Worm (Caenorhabditis elegans) whole organism, L1 larva: ENCODE data around the gene F35D11.3.

Experiments
- C16A3.4 ChIP-seq: fragments of 150-350 bp; optimal IDR thresholded peaks from 2 replicates; lab custom pipeline; 2014; ENCODE audit warnings: missing biosample characterization, missing genetic modification characterization
- F16B12.6 ChIP-seq: fragments of 150-350 bp; optimal IDR thresholded peaks from 2 replicates; lab custom pipeline; 2014; ENCODE audit warnings: missing biosample characterization, missing genetic modification characterization
- Y116A8C.19 ChIP-seq: sonication (generic microtip); optimal IDR thresholded peaks from 2 replicates; lab custom pipeline; 2016; ENCODE audit warnings: missing compliant biosample characterization, missing genetic modification characterization, borderline replicate concordance
- aha-1 ChIP-seq: fragments of 150-350 bp; optimal IDR thresholded peaks from 2 replicates; lab custom pipeline; 2014; ENCODE audit warnings: missing biosample characterization, missing genetic modification characterization
- blmp-1 ChIP-seq: fragments of 150-350 bp; optimal IDR thresholded peaks from 2 replicates; lab custom pipeline; 2014; ENCODE audit warnings: missing biosample characterization, missing genetic modification characterization
- ceh-82 ChIP-seq, 3 experiments: fragments of 150-350 bp in 1 of 3; sonication (generic microtip) in 2 of 3; optimal IDR thresholded peaks; 2 replicates each; lab custom pipeline; 2014 to 2017; ENCODE audit warnings: missing biosample characterization in 3 of 3, missing genetic modification characterization in 3 of 3
- dsc-1 ChIP-seq: sonication (generic microtip); optimal IDR thresholded peaks from 2 replicates; lab custom pipeline; 2016; ENCODE audit warnings: mild to moderate bottlenecking, missing genetic modification characterization, missing compliant biosample characterization
- efl-1 ChIP-seq, 4 experiments: fragments of 150-350 bp; optimal IDR thresholded peaks in 3 of 4; peaks in 1 of 4; 1 replicate in 1 of 4; 2 replicates in 3 of 4; lab custom pipeline; 2014; ENCODE audit warnings: missing biosample characterization in 2 of 4, missing genetic modification characterization in 2 of 4, missing genetic modification reagents in 2 of 4
- egl-13 ChIP-seq: sonication (generic microtip); optimal IDR thresholded peaks from 2 replicates; lab custom pipeline; 2016; ENCODE audit warnings: missing genotype, missing genetic modification reagents, missing genetic modification characterization, missing compliant biosample characterization
- elt-2 ChIP-seq: sonication (generic microtip); optimal IDR thresholded peaks from 2 replicates; lab custom pipeline; 2016; ENCODE audit warnings: missing genetic modification characterization, mild to moderate bottlenecking, inconsistent platforms, missing compliant biosample characterization, missing genetic modification reagents
- fkh-4 ChIP-seq: sonication (generic microtip); optimal IDR thresholded peaks from 2 replicates; lab custom pipeline; 2016; ENCODE audit warnings: missing compliant biosample characterization, missing genetic modification characterization, borderline replicate concordance
- grh-1 ChIP-seq: fragments of 200-800 bp; sonication (Bioruptor generic); IDR thresholded peaks from 2 replicates; pipeline ENCODE4 v1.3.6; 2022; ENCODE audit warnings: missing genetic modification reagents, missing genetic modification characterization, missing compliant biosample characterization
- hlh-4 ChIP-seq: sonication (generic microtip); optimal IDR thresholded peaks from 2 replicates; lab custom pipeline; 2016; ENCODE audit warnings: mild to moderate bottlenecking, missing genetic modification characterization, missing compliant biosample characterization
- irx-1 ChIP-seq: sonication (generic microtip); optimal IDR thresholded peaks from 2 replicates; lab custom pipeline; 2016; ENCODE audit warnings: missing genetic modification characterization, missing compliant biosample characterization
- isw-1 ChIP-seq: fragments of 200-800 bp; sonication (Bioruptor generic); IDR thresholded peaks from 2 replicates; pipeline ENCODE4 v1.3.6; 2022; ENCODE audit warnings: missing genetic modification characterization, missing compliant biosample characterization
- lin-13 ChIP-seq: fragments of 150-350 bp; optimal IDR thresholded peaks from 2 replicates; lab custom pipeline; 2014; ENCODE audit warnings: missing biosample characterization, missing genetic modification reagents, missing genetic modification characterization
- lin-14 ChIP-seq: fragments of 200-800 bp; sonication (Bioruptor generic); optimal IDR thresholded peaks from 2 replicates; lab custom pipeline; 2018; ENCODE audit warnings: mild to moderate bottlenecking, missing genetic modification characterization, moderate library complexity, missing compliant biosample characterization
- lin-35 ChIP-seq, 2 experiments: fragments of 150-350 bp; optimal IDR thresholded peaks; 2 replicates each; lab custom pipeline; 2014; ENCODE audit warnings: missing biosample characterization in 2 of 2, missing genetic modification characterization in 2 of 2, missing genetic modification reagents in 2 of 2
- lir-3 ChIP-seq: sonication (generic microtip); optimal IDR thresholded peaks from 2 replicates; lab custom pipeline; 2016; ENCODE audit warnings: mild to moderate bottlenecking, missing genetic modification characterization, moderate library complexity, missing compliant biosample characterization; ENCODE audit not compliant: poor library complexity
- mab-9 ChIP-seq: fragments of 200-800 bp; sonication (Bioruptor generic); IDR thresholded peaks from 2 replicates; pipeline ENCODE4 v1.3.6; 2022; ENCODE audit warnings: missing genetic modification reagents, missing genetic modification characterization, missing compliant biosample characterization
- mdl-1 ChIP-seq, 2 experiments: fragments of 150-350 bp; optimal IDR thresholded peaks; 2 replicates each; lab custom pipeline; 2014 to 2017; ENCODE audit warnings: missing biosample characterization in 2 of 2, missing genetic modification characterization in 2 of 2, inconsistent platforms in 1 of 2
- nhr-19 ChIP-seq: fragments of 200-800 bp; sonication (Bioruptor generic); conservative IDR thresholded peaks from 2 replicates; pipeline ENCODE4 v1.3.6; 2022; ENCODE audit warnings: missing genetic modification characterization, missing compliant biosample characterization
- nhr-237 ChIP-seq: fragments of 150-350 bp; optimal IDR thresholded peaks from 2 replicates; lab custom pipeline; 2014; ENCODE audit warnings: missing biosample characterization, missing genetic modification characterization
- nhr-28 ChIP-seq: fragments of 150-350 bp; optimal IDR thresholded peaks from 2 replicates; lab custom pipeline; 2014; ENCODE audit warnings: missing biosample characterization, missing genetic modification characterization
- nhr-47 ChIP-seq: sonication (generic microtip); optimal IDR thresholded peaks from 2 replicates; lab custom pipeline; 2016; ENCODE audit warnings: mild to moderate bottlenecking, missing genetic modification characterization, moderate library complexity, missing compliant biosample characterization
- nhr-71 ChIP-seq: sonication (generic microtip); optimal IDR thresholded peaks from 2 replicates; lab custom pipeline; 2016; ENCODE audit warnings: mild to moderate bottlenecking, missing genetic modification characterization, moderate library complexity, missing compliant biosample characterization
- nhr-76 ChIP-seq: sonication (generic microtip); optimal IDR thresholded peaks from 2 replicates; lab custom pipeline; 2017; ENCODE audit warnings: missing biosample characterization, missing genetic modification characterization
- nhr-84 ChIP-seq: sonication (generic microtip); optimal IDR thresholded peaks from 2 replicates; lab custom pipeline; 2017; ENCODE audit warnings: missing biosample characterization, missing genetic modification characterization
- skn-1 ChIP-seq: fragments of 150-350 bp; optimal IDR thresholded peaks from 2 replicates; lab custom pipeline; 2014; ENCODE audit warnings: missing biosample characterization, missing genetic modification characterization
- snu-23 ChIP-seq: sonication (generic microtip); optimal IDR thresholded peaks from 2 replicates; lab custom pipeline; 2016; ENCODE audit warnings: missing genetic modification characterization, missing compliant biosample characterization
- sox-4 ChIP-seq: sonication (generic microtip); optimal IDR thresholded peaks from 2 replicates; lab custom pipeline; 2016; ENCODE audit warnings: missing genetic modification characterization, missing compliant biosample characterization
- sup-37 ChIP-seq: fragments of 200-800 bp; sonication (Bioruptor generic); optimal IDR thresholded peaks from 2 replicates; lab custom pipeline; 2018; ENCODE audit warnings: mild to moderate bottlenecking, missing genetic modification characterization, missing compliant biosample characterization
- unc-130 ChIP-seq: fragments of 150-350 bp; optimal IDR thresholded peaks from 2 replicates; lab custom pipeline; 2017; ENCODE audit warnings: missing biosample characterization, missing genetic modification characterization, inconsistent platforms
- unc-30 ChIP-seq: sonication (generic microtip); optimal IDR thresholded peaks from 2 replicates; lab custom pipeline; 2017; ENCODE audit warnings: missing biosample characterization, missing genetic modification characterization
- unc-62 ChIP-seq: fragments of 150-350 bp; optimal IDR thresholded peaks from 2 replicates; lab custom pipeline; 2014; ENCODE audit warnings: missing biosample characterization, missing genetic modification reagents, missing genetic modification characterization
- unc-98 ChIP-seq: fragments of 200-800 bp; sonication (Bioruptor generic); IDR thresholded peaks from 2 replicates; pipeline ENCODE4 v1.3.6; 2022; ENCODE audit warnings: missing genetic modification characterization, missing compliant biosample characterization
- xbp-1 ChIP-seq: sonication (generic microtip); optimal IDR thresholded peaks from 2 replicates; lab custom pipeline; 2016; ENCODE audit warnings: missing genetic modification characterization, missing compliant biosample characterization
- zag-1 ChIP-seq: fragments of 150-350 bp; optimal IDR thresholded peaks from 2 replicates; lab custom pipeline; 2014; ENCODE audit warnings: missing biosample characterization, missing genetic modification characterization
- ztf-11 ChIP-seq, 2 experiments: sonication (generic microtip); optimal IDR thresholded peaks; 2 replicates each; lab custom pipeline; 2016 to 2017; ENCODE audit warnings: missing genetic modification characterization in 2 of 2, missing biosample characterization in 1 of 2, missing compliant biosample characterization in 1 of 2
- ztf-4 ChIP-seq: fragments of 150-350 bp; optimal IDR thresholded peaks from 2 replicates; lab custom pipeline; 2014; ENCODE audit warnings: missing biosample characterization, missing genetic modification characterization

F35D11.3 gene

DNA sequence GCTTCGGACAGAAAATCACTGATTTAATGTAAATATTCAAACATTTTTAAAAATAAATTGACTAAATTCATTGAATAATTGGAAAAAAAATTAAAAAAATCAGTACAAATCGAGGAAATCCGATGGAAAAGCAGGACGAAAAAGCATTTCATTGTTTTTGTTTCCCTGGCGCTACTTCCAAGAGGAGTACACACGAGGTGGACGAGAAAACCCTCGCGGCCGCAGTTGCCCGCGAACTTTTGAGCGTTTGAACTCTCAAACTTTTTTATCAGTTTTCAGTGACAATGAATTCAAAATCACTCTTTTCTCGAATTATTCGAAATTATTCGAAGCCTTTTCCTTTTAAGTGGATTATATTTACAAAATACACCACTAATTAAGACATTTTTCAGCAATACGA lies 5.1 kb upstream of the F35D11.3 start, which contains the start of gene F35D11.4 (continued):
- TF ChIP-seq sup-37 (GFP tag; lab: Kevin White, UChicago) (peak; percentile 62), F16B12.6 (peak; percentile 42), mdl-1 (tag; optimal IDR thresholded peaks at IDR 0.05; lab: Kevin White, UChicago) (peak in 1 of 2 experiments; percentile 67), mab-9 (GFP tag; lab: Robert Waterston, UW) (peak; percentile 45; the same call in 1 of the 2 replicates), unc-62 (GFP tag; lab: Kevin White, UChicago) (no peak), dsc-1 (peak; percentile 84), C16A3.4 (tag; lab: Kevin White, UChicago) (peak; percentile 60), egl-13 (peak; percentile 79), aha-1 (no peak), skn-1 (peak; percentile 5), blmp-1 (peak; percentile 61), nhr-47 (peak; percentile 89), xbp-1 (tag; lab: Kevin White, UChicago) (peak; percentile 85), elt-2 (tag; lab: Kevin White, UChicago) (peak; percentile 90), zag-1 (tag; lab: Kevin White, UChicago) (no peak), sox-4 (tag; lab: Kevin White, UChicago) (peak; percentile 88), grh-1 (GFP tag; lab: Robert Waterston, UW) (peak; percentile 66), nhr-19 (peak; percentile 84), ztf-11 (tag; optimal IDR thresholded peaks at IDR 0.05; lab: Kevin White, UChicago) (peak in 1 of 2 experiments; percentile 89), nhr-71 (peak; percentile 90), nhr-237 (tag; lab: Kevin White, UChicago) (no peak), nhr-76 (tag; lab: Kevin White, UChicago) (no peak), Y116A8C.19 (tag; lab: Kevin White, UChicago) (peak; percentile 49), ztf-4 (tag; lab: Kevin White, UChicago) (peak; percentile 16), lin-13 (GFP tag; lab: Kevin White, UChicago) (peak; percentile 65), unc-98 (peak; percentile 66), unc-130 (tag; lab: Kevin White, UChicago) (peak; percentile 57), hlh-4 (no peak), fkh-4 (peak; percentile 77), unc-30 (tag; lab: Kevin White, UChicago) (no peak), isw-1 (GFP tag; lab: Robert Waterston, UW) (peak; percentile 65; the same call in 1 of the 2 replicates), nhr-28 (tag; lab: Kevin White, UChicago) (no peak)
- TF ChIP-seq, all 84 proteins: peak for 53

DNA sequence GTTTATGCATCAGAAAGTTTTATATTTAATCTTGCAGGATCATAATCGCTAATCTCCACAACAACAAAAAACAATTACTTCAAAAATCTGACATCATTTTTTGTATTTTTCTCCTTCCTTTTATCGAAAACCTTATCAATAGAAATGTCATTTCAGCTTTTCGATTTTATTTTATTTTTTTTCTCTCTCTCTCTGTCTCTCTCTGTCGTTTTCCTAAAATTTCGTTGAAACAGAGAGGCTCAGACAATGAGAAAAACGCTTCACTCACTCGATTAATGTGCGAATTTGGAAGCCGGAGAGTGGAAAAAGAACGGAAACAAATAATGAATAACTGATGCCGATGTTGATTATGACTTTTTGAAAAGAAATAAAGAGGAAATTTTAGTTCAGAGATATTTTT lies 4.0 kb upstream of the F35D11.3 start:
- TF ChIP-seq lin-14 (peak; percentile 36), elt-2 (tag; lab: Kevin White, UChicago) (peak; percentile 84), mab-9 (GFP tag; lab: Robert Waterston, UW) (no peak), nhr-71 (peak; percentile 17), ceh-82 (tag; optimal IDR thresholded peaks at IDR 0.05; lab: Kevin White, UChicago) (no peak), nhr-84 (tag; lab: Kevin White, UChicago) (no peak), lin-35 (GFP tag; optimal IDR thresholded peaks at IDR 0.05; lab: Kevin White, UChicago) (peak in 1 of 2 experiments; percentile 37), nhr-76 (tag; lab: Kevin White, UChicago) (no peak), irx-1 (tag; lab: Kevin White, UChicago) (no peak), efl-1 (optimal IDR thresholded peaks at IDR 0.05; lab: Kevin White, UChicago) (peak in 1 of 2 experiments; percentile 9), efl-1 (GFP tag; optimal IDR thresholded peaks at IDR 0.05 in 1 of 2; lab: Kevin White, UChicago) (peak in 1 of 2 experiments; percentile 58), lir-3 (no peak), xbp-1 (tag; lab: Kevin White, UChicago) (no peak)

DNA sequence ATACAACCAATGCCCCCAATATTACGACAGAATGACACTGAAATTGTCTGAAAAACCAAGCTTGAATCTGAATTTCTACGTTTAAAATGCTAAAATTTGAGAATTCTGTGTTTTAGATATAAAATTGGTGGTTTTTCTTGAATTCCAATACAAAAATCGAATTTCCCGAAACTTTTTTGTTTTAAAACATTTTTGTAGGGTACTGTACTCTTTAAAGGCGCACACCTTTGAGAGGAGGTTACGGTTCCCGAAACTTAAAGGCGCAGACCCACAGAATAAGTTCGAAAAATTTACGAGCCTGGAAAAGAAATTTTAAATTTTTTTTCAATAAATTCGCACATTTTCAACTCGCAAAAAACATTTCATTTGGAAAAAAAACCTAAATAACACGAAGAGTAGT lies 3.5 kb upstream of the F35D11.3 start:
- TF ChIP-seq efl-1 (optimal IDR thresholded peaks at IDR 0.05; lab: Kevin White, UChicago) (no peak), efl-1 (GFP tag; optimal IDR thresholded peaks at IDR 0.05 in 1 of 2; lab: Kevin White, UChicago) (peak in 1 of 2 experiments; percentile 72), snu-23 (GFP tag; lab: Kevin White, UChicago) (no peak)
